Worm (Caenorhabditis elegans) whole organism, late embryonic: Measurements from ENCODE around the gene sdz-20.

ENCODE experiments used
- ets-4 ChIP-seq: sonication (generic microtip); optimal IDR thresholded peaks from 2 replicates; lab custom pipeline; 2016; ENCODE audit warnings: missing genetic modification characterization, missing compliant biosample characterization
- gmeb-2 ChIP-seq: sonication (generic microtip); optimal IDR thresholded peaks from 2 replicates; lab custom pipeline; 2016; ENCODE audit warnings: missing genetic modification characterization, inconsistent platforms, missing compliant biosample characterization
- nhr-11 ChIP-seq: fragments of 150-350 bp; optimal IDR thresholded peaks from 2 replicates; lab custom pipeline; 2014; ENCODE audit warnings: missing biosample characterization, missing genetic modification characterization
- tbx-7 ChIP-seq: sonication (generic microtip); optimal IDR thresholded peaks from 2 replicates; lab custom pipeline; 2016; ENCODE audit warnings: missing genotype, missing genetic modification characterization, missing compliant biosample characterization

DNA sequence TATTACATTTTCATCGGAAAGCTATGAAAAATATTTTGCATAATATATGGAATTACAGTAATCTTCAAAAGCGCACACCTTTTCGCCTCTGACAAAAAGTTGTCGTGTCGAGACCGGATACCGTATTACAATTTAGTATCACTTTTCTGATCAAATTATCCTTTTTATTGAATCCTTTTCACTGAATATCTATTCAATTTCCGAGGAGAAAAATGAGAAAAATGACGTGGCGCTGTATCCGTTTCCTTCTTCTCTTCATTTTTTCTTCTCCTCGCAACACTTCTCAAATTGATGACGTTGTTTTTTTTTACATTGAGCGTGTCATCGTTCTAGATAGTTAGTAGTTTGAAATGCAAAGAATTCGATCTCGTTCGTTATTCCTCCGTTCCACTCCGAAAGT lies 17.1 kb downstream of the sdz-20 start:
- no peak for TF ChIP-seq ets-4 (tag; lab: Kevin White, UChicago)
- TF ChIP-seq tbx-7 (tag; lab: Kevin White, UChicago), result no peak
- no peak for TF ChIP-seq gmeb-2 (tag; lab: Kevin White, UChicago)
- no peak for TF ChIP-seq nhr-11
